Worm (Caenorhabditis elegans): ENCODE data around the gene str-81.

- no peak for TF ChIP-seq ref-1 (GFP tag; conservative IDR thresholded peaks at IDR 0.05)
- TF ChIP-seq med-1 (GFP tag; optimal IDR thresholded peaks at IDR 0.05; ENCODE audit: insufficient read depth): no peak
- TF ChIP-seq ztf-29 (GFP tag; IDR thresholded peaks at IDR 0.05): no peak
- no peak for TF ChIP-seq flt-1 (GFP tag; IDR thresholded peaks at IDR 0.05)
- no peak for TF ChIP-seq tab-1 (GFP tag; IDR thresholded peaks at IDR 0.05)
- TF ChIP-seq klf-2 (GFP tag; conservative IDR thresholded peaks at IDR 0.05): no peak
- TF ChIP-seq ztf-23 (GFP tag; IDR thresholded peaks at IDR 0.05): no peak
Observed at ce11 chrV:19253520-19253919, 2.6 kb upstream of the str-81 start, which contains the start of gene F21D9.4.
